Worm (Caenorhabditis elegans): ENCODE results near the gene grl-7.
A peak's percentile ranks its signal among the peaks of the same experiment; 100 is the strongest.

Gene grl-7

ce11 chrV:11375150-11375792 is 28.5 kb upstream of the grl-7 start, which contains the start of gene cnb-1 (continued):
- no peak for TF ChIP-seq ztf-4 (tag; optimal IDR thresholded peaks at IDR 0.05)
- TF ChIP-seq ceh-28 (tag; optimal IDR thresholded peaks at IDR 0.05), result peak; percentile 77
- no peak for TF ChIP-seq mdl-1 (tag; optimal IDR thresholded peaks at IDR 0.05)
- TF ChIP-seq nfya-1 (tag; optimal IDR thresholded peaks at IDR 0.05; ENCODE audit: insufficient read depth), result peak; percentile 77
- no peak for TF ChIP-seq nhr-43 (tag; optimal IDR thresholded peaks at IDR 0.05; ENCODE audit: poor library complexity, severe bottlenecking)
- TF ChIP-seq sea-2 (GFP tag; optimal IDR thresholded peaks at IDR 0.05), result no peak
- no peak for TF ChIP-seq fos-1 (tag; optimal IDR thresholded peaks at IDR 0.05)
- TF ChIP-seq ztf-11 (tag; optimal IDR thresholded peaks at IDR 0.05), result no peak
- peak; percentile 28 for TF ChIP-seq pqm-1 (tag; optimal IDR thresholded peaks at IDR 0.05)

ce11 chrV:11373918-11374317 is 27.1 kb upstream of the grl-7 start:
- TF ChIP-seq R02D3.7 (tag; optimal IDR thresholded peaks at IDR 0.05) (no peak), nhr-12 (tag; optimal IDR thresholded peaks at IDR 0.05) (no peak), nhr-67 (tag; optimal IDR thresholded peaks at IDR 0.05) (no peak), egl-27 (tag; optimal IDR thresholded peaks at IDR 0.05) (no peak), elt-2 (tag; optimal IDR thresholded peaks at IDR 0.05) (no peak), nfya-1 (tag; optimal IDR thresholded peaks at IDR 0.05; ENCODE audit: insufficient read depth) (no peak), ztf-11 (tag; optimal IDR thresholded peaks at IDR 0.05) (no peak), tbx-2 (tag; optimal IDR thresholded peaks at IDR 0.05) (no peak), snpc-4 (tag; optimal IDR thresholded peaks at IDR 0.05) (no peak)

- TF ChIP-seq hmg-11 (tag; optimal IDR thresholded peaks at IDR 0.05), result no peak
- TF ChIP-seq ceh-82 (tag; optimal IDR thresholded peaks at IDR 0.05), result no peak
- TF ChIP-seq pqm-1 (tag; optimal IDR thresholded peaks at IDR 0.05), result no peak
- no peak for TF ChIP-seq elt-2 (tag; optimal IDR thresholded peaks at IDR 0.05)
- no peak for TF ChIP-seq fos-1 (tag; optimal IDR thresholded peaks at IDR 0.05)
- no peak for TF ChIP-seq ceh-16 (tag; optimal IDR thresholded peaks at IDR 0.05)
- no peak for TF ChIP-seq R02D3.7 (tag; optimal IDR thresholded peaks at IDR 0.05)
- TF ChIP-seq nhr-28 (tag; optimal IDR thresholded peaks at IDR 0.05), result no peak
- TF ChIP-seq nhr-237 (tag; optimal IDR thresholded peaks at IDR 0.05), result no peak
- no peak for TF ChIP-seq pha-4 (tag; optimal IDR thresholded peaks at IDR 0.05)
- TF ChIP-seq tbx-2 (tag; optimal IDR thresholded peaks at IDR 0.05), result no peak
Observed at ce11 chrV:11372284-11372878, 25.6 kb upstream of the grl-7 start.

DNA sequence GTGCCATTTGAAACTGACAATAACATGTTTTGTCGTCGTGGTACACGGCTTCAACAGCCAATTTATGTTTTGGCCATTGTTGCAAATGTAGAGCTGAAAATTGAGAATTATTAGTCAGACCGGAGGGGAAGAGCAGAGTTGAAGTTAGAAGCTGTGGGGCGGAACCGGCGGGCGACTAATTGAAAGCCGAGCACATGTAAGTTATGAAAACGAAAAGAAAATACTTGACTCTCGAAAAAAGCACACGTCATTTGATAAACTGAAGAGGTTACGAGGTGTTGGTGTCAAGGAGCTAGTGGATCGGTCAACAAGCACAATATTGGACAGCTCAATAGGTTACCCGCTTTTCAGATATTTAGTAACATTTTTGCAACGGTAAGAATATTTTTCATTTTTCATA is 19.3 kb upstream of the grl-7 start, which contains the start of gene dop-5:
TSS of gene dop-5 (minus strand) at position 101 of the 400 bp plus-strand sequence.
- no peak for TF ChIP-seq nhr-23 (tag; optimal IDR thresholded peaks at IDR 0.05)
- TF ChIP-seq skn-1 (tag; optimal IDR thresholded peaks at IDR 0.05), result no peak
- TF ChIP-seq ceh-9 (tag; optimal IDR thresholded peaks at IDR 0.05), result no peak
- no peak for TF ChIP-seq ztf-11 (tag; optimal IDR thresholded peaks at IDR 0.05)
- TF ChIP-seq pqm-1 (tag; optimal IDR thresholded peaks at IDR 0.05), result no peak
- TF ChIP-seq nhr-28 (tag; optimal IDR thresholded peaks at IDR 0.05), result no peak
- no peak for TF ChIP-seq snpc-4 (tag; optimal IDR thresholded peaks at IDR 0.05)
- TF ChIP-seq jun-1 (tag; optimal IDR thresholded peaks at IDR 0.05), result no peak
- no peak for TF ChIP-seq nhr-76 (tag; optimal IDR thresholded peaks at IDR 0.05)
- no peak for TF ChIP-seq nhr-11 (tag; optimal IDR thresholded peaks at IDR 0.05)
- no peak for TF ChIP-seq zag-1 (tag; optimal IDR thresholded peaks at IDR 0.05)
- TF ChIP-seq hmg-11 (tag; optimal IDR thresholded peaks at IDR 0.05), result no peak
- TF ChIP-seq nhr-43 (tag; optimal IDR thresholded peaks at IDR 0.05; ENCODE audit: poor library complexity, severe bottlenecking), result no peak
- TF ChIP-seq nfya-1 (tag; optimal IDR thresholded peaks at IDR 0.05; ENCODE audit: insufficient read depth), result no peak

DNA sequence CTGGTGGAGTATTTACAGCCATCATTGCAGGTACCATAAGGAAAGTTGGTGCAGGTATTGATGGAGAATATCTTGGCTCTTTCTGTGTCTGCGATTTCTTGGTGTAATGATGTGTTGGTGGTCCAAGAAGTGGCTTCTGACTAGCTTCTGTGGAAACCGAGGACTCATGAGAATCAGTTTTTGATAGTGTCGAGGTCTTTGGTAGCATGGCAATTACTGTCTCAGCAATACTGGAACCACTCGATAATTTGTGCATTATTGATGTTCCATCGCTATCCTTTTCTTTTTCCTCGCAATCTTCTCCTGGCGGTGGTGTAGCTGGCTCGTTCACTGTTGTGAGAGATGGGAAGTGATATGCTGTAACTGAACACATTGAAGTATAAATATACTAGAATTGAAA is 16.8 kb upstream of the grl-7 start:
- TF ChIP-seq nhr-76 (tag; optimal IDR thresholded peaks at IDR 0.05) (no peak), nhr-25 (tag; optimal IDR thresholded peaks at IDR 0.05) (no peak), unc-62 (GFP tag; optimal IDR thresholded peaks at IDR 0.05) (no peak), lsy-12 (tag; optimal IDR thresholded peaks at IDR 0.05) (no peak), nhr-28 (tag; optimal IDR thresholded peaks at IDR 0.05) (no peak), eor-1 (tag; optimal IDR thresholded peaks at IDR 0.05) (no peak), nfya-1 (tag; optimal IDR thresholded peaks at IDR 0.05; ENCODE audit: insufficient read depth) (no peak), zag-1 (tag; optimal IDR thresholded peaks at IDR 0.05) (no peak), nhr-67 (tag; optimal IDR thresholded peaks at IDR 0.05) (no peak), nhr-23 (tag; optimal IDR thresholded peaks at IDR 0.05) (no peak), egl-5 (tag; optimal IDR thresholded peaks at IDR 0.05) (no peak), nhr-237 (tag; optimal IDR thresholded peaks at IDR 0.05) (no peak), pqm-1 (tag; optimal IDR thresholded peaks at IDR 0.05) (no peak), nhr-11 (tag; optimal IDR thresholded peaks at IDR 0.05) (no peak)
